Worm (Caenorhabditis elegans) whole organism, L2 larva: ENCODE data around the gene asp-18.

Experiments
- C34F6.9 ChIP-seq: fragments of 150-350 bp; optimal IDR thresholded peaks from 2 replicates; lab custom pipeline; 2014; ENCODE audit warnings: missing biosample characterization, missing genetic modification characterization
- F13H6.1 ChIP-seq: sonication (generic microtip); optimal IDR thresholded peaks from 2 replicates; lab custom pipeline; 2016; ENCODE audit warnings: missing genetic modification characterization, missing compliant biosample characterization
- R02D3.7 ChIP-seq: fragments of 150-350 bp; optimal IDR thresholded peaks from 2 replicates; lab custom pipeline; 2014; ENCODE audit warnings: missing biosample characterization, missing genetic modification characterization
- ZK546.5 ChIP-seq: sonication (generic microtip); optimal IDR thresholded peaks from 2 replicates; lab custom pipeline; 2017; ENCODE audit warnings: missing biosample characterization, missing genetic modification characterization
- alr-1 ChIP-seq: fragments of 150-350 bp; optimal IDR thresholded peaks from 2 replicates; lab custom pipeline; 2014; ENCODE audit warnings: missing biosample characterization, missing genetic modification characterization
- aly-2 ChIP-seq: fragments of 150-350 bp; optimal IDR thresholded peaks from 2 replicates; lab custom pipeline; 2014; ENCODE audit warnings: missing biosample characterization, missing genetic modification characterization
- blmp-1 ChIP-seq: sonication (generic microtip); optimal IDR thresholded peaks from 2 replicates; lab custom pipeline; 2017; ENCODE audit warnings: missing genetic modification characterization, mild to moderate bottlenecking, missing compliant biosample characterization, antibody characterized with exemption, moderate library complexity; ENCODE audit not compliant: insufficient read depth
- ceh-16 ChIP-seq: fragments of 150-350 bp; optimal IDR thresholded peaks from 2 replicates; lab custom pipeline; 2014; ENCODE audit warnings: missing biosample characterization, missing genetic modification characterization
- ceh-82 ChIP-seq: fragments of 150-350 bp; optimal IDR thresholded peaks from 2 replicates; lab custom pipeline; 2014; ENCODE audit warnings: missing biosample characterization, missing genetic modification characterization
- dmd-4 ChIP-seq: sonication (generic microtip); optimal IDR thresholded peaks from 2 replicates; lab custom pipeline; 2017; ENCODE audit warnings: missing biosample characterization, missing genetic modification characterization
- egl-27 ChIP-seq: sonication (generic microtip); optimal IDR thresholded peaks from 3 replicates; lab custom pipeline; 2017; ENCODE audit warnings: missing biosample characterization, missing genetic modification reagents, missing genetic modification characterization
- elt-1 ChIP-seq: fragments of 150-350 bp; optimal IDR thresholded peaks from 2 replicates; lab custom pipeline; 2014; ENCODE audit warnings: missing biosample characterization, missing genetic modification characterization
- gmeb-1 ChIP-seq: fragments of 150-350 bp; optimal IDR thresholded peaks from 2 replicates; lab custom pipeline; 2014; ENCODE audit warnings: missing biosample characterization, missing genetic modification characterization
- lin-11 ChIP-seq: fragments of 150-350 bp; sonication (generic microtip); optimal IDR thresholded peaks from 2 replicates; lab custom pipeline; 2014; ENCODE audit warnings: missing biosample characterization, missing genetic modification characterization, inconsistent platforms, mixed read lengths
- lin-13 ChIP-seq: fragments of 150-350 bp; optimal IDR thresholded peaks from 2 replicates; lab custom pipeline; 2014; ENCODE audit warnings: missing biosample characterization, missing genetic modification reagents, missing genetic modification characterization
- mbf-1 ChIP-seq: sonication (generic microtip); optimal IDR thresholded peaks from 2 replicates; lab custom pipeline; 2017; ENCODE audit warnings: missing biosample characterization, missing genetic modification characterization
- mdl-1 ChIP-seq, 2 experiments: fragments of 150-350 bp in 1 of 2; sonication (generic microtip) in 1 of 2; optimal IDR thresholded peaks; 2 replicates each; lab custom pipeline; 2017; ENCODE audit warnings: missing biosample characterization in 2 of 2, missing genetic modification characterization in 2 of 2
- nhr-10 ChIP-seq: sonication (generic microtip); optimal IDR thresholded peaks from 2 replicates; lab custom pipeline; 2017; ENCODE audit warnings: missing biosample characterization, missing genetic modification characterization
- nhr-11 ChIP-seq: fragments of 150-350 bp; optimal IDR thresholded peaks from 2 replicates; lab custom pipeline; 2014; ENCODE audit warnings: missing biosample characterization, missing genetic modification characterization
- nhr-12 ChIP-seq: fragments of 150-350 bp; optimal IDR thresholded peaks from 2 replicates; lab custom pipeline; 2014; ENCODE audit warnings: missing biosample characterization, missing genetic modification characterization
- nhr-129 ChIP-seq: fragments of 150-350 bp; optimal IDR thresholded peaks from 2 replicates; lab custom pipeline; 2014; ENCODE audit warnings: missing biosample characterization, missing genetic modification characterization
- nhr-23 ChIP-seq: fragments of 150-350 bp; optimal IDR thresholded peaks from 2 replicates; lab custom pipeline; 2014; ENCODE audit warnings: missing biosample characterization, missing genetic modification reagents, missing genetic modification characterization
- nhr-237 ChIP-seq: fragments of 150-350 bp; optimal IDR thresholded peaks from 2 replicates; lab custom pipeline; 2014; ENCODE audit warnings: missing biosample characterization, missing genetic modification characterization
- nhr-25 ChIP-seq: fragments of 150-350 bp; sonication (generic microtip); optimal IDR thresholded peaks from 3 replicates; lab custom pipeline; 2014; ENCODE audit warnings: missing biosample characterization, missing genetic modification characterization
- nhr-77 ChIP-seq: fragments of 150-350 bp; optimal IDR thresholded peaks from 2 replicates; lab custom pipeline; 2014; ENCODE audit warnings: missing biosample characterization, missing genetic modification characterization
- peb-1 ChIP-seq: fragments of 150-350 bp; optimal IDR thresholded peaks from 2 replicates; lab custom pipeline; 2014; ENCODE audit warnings: missing biosample characterization, missing genetic modification characterization
- unc-39 ChIP-seq: fragments of 150-350 bp; optimal IDR thresholded peaks from 2 replicates; lab custom pipeline; 2014; ENCODE audit warnings: missing biosample characterization, missing genetic modification characterization
- unc-55 ChIP-seq: fragments of 150-350 bp; sonication (generic microtip); optimal IDR thresholded peaks from 3 replicates; lab custom pipeline; 2014; ENCODE audit warnings: missing biosample characterization, missing genetic modification reagents, missing genetic modification characterization
- unc-62 ChIP-seq: fragments of 150-350 bp; optimal IDR thresholded peaks from 2 replicates; lab custom pipeline; 2014; ENCODE audit warnings: missing biosample characterization, missing genetic modification reagents, missing genetic modification characterization
- ztf-1 ChIP-seq: fragments of 200-800 bp; sonication (Bioruptor generic); conservative IDR thresholded peaks from 2 replicates; pipeline ENCODE4 v1.3.6; 2022; ENCODE audit warnings: missing genetic modification characterization, missing compliant biosample characterization
- ztf-11 ChIP-seq: sonication (generic microtip); optimal IDR thresholded peaks from 2 replicates; lab custom pipeline; 2017; ENCODE audit warnings: missing biosample characterization, missing genetic modification characterization
- ztf-4 ChIP-seq: fragments of 150-350 bp; optimal IDR thresholded peaks from 2 replicates; lab custom pipeline; 2014; ENCODE audit warnings: missing biosample characterization, missing genetic modification characterization

asp-18 gene

ce11 chrV:18753036-18753435 is 21.6 kb upstream of the asp-18 start, which contains the start of gene F11D11.6:
F11D11.6 (minus strand) TSS chrV:18753136.
- no peak for TF ChIP-seq elt-1 (tag; lab: Kevin White, UChicago)
- no peak for TF ChIP-seq R02D3.7 (tag; lab: Kevin White, UChicago)
- TF ChIP-seq nhr-129 (tag; lab: Kevin White, UChicago), result no peak
- no peak for TF ChIP-seq unc-55 (GFP tag; lab: Kevin White, UChicago)
- TF ChIP-seq alr-1 (tag; lab: Kevin White, UChicago), result no peak
- TF ChIP-seq ztf-4 (tag; lab: Kevin White, UChicago), result no peak

DNA sequence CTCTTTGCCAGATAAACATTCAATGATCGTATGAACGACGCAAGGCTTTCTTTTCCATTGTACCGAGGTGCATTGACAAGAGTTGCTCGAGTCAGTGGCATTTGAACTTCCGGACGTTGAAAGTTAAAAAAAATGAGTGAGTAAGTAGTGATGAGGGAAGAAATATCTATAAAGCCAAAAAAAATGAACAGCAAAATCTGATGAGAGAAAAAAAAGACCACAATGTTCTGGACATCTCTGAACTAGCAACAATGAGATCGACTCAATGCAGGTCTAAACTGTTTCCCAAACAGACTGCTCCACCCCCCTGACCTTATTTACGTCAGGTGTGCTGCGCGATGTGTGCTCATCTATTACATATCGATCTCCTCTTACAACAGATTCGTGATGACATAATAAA is 19.0 kb upstream of the asp-18 start, which contains the start of the genes F11D11.21 and F11D11.12:
Gene F11D11.21 (minus strand): TSS at position 101 of the 400 bp plus-strand sequence.
Gene F11D11.12 (minus strand): TSS at position 238 of the 400 bp plus-strand sequence.
- no peak for TF ChIP-seq F13H6.1 (tag; lab: Kevin White, UChicago)
- TF ChIP-seq ztf-11 (tag; lab: Kevin White, UChicago), result no peak
- TF ChIP-seq nhr-10 (tag; lab: Kevin White, UChicago), result no peak
- TF ChIP-seq peb-1 (tag; lab: Kevin White, UChicago), result no peak
- TF ChIP-seq unc-62 (GFP tag; lab: Kevin White, UChicago), result no peak
- TF ChIP-seq ceh-16 (tag; lab: Kevin White, UChicago), result no peak
- no peak for TF ChIP-seq gmeb-1 (tag; lab: Kevin White, UChicago)
- no peak for TF ChIP-seq blmp-1
- TF ChIP-seq R02D3.7 (tag; lab: Kevin White, UChicago), result no peak

- TF ChIP-seq R02D3.7 (tag; lab: Kevin White, UChicago) (no peak), mdl-1 (tag; optimal IDR thresholded peaks at IDR 0.05; lab: Kevin White, UChicago) (no peak), nhr-23 (tag; lab: Kevin White, UChicago) (no peak), lin-13 (GFP tag; lab: Kevin White, UChicago) (no peak), mbf-1 (tag; lab: Kevin White, UChicago) (no peak), ceh-82 (tag; lab: Kevin White, UChicago) (no peak), ztf-4 (tag; lab: Kevin White, UChicago) (no peak), ztf-1 (GFP tag; lab: Robert Waterston, UW) (no peak), aly-2 (tag; lab: Kevin White, UChicago) (no peak), nhr-12 (tag; lab: Kevin White, UChicago) (no peak), nhr-237 (no peak), dmd-4 (tag; lab: Kevin White, UChicago) (no peak), elt-1 (tag; lab: Kevin White, UChicago) (no peak)
- TF ChIP-seq, all 48 proteins: peak for 0
Measured at ce11 chrV:18748726-18749125, 17.2 kb upstream of the asp-18 start, which contains the start of gene clec-252. clec-252 (minus strand) TSS chrV:18748826.

ce11 chrV:18746937-18747660 is 15.6 kb upstream of the asp-18 start, which contains the start of gene clec-251:
clec-251 (minus strand) TSS chrV:18746987.
- TF ChIP-seq unc-55 (GFP tag; lab: Kevin White, UChicago) (no peak), gmeb-1 (tag; lab: Kevin White, UChicago) (no peak), nhr-10 (tag; lab: Kevin White, UChicago) (no peak), nhr-25 (tag; lab: Kevin White, UChicago) (no peak), unc-39 (tag; lab: Kevin White, UChicago) (no peak), ZK546.5 (tag; lab: Kevin White, UChicago) (no peak), ceh-16 (tag; lab: Kevin White, UChicago) (no peak), aly-2 (tag; lab: Kevin White, UChicago) (no peak)
- TF ChIP-seq, all 48 proteins: peak for 0

DNA sequence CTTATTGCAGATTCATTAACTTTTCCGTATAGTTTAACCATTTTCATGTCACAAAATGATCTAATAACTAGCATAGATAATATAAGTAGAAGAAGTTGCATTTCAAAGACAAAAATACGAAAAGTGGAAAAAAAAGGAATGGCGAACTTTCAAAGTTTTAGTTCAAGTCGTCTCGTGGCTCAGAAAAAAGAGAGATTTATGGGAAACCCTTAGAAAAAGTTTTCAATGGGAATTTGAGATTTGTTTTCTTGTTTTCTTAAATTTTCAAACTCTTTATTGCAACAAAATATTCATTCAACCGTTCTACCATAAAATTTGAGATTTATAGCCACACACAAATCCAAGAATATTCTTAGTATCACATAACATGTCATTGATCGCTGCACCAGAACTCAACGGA is 10.6 kb upstream of the asp-18 start, which contains the start of gene clec-250:
Gene clec-250 (minus strand): TSS at position 101 of the 400 bp plus-strand sequence.
- TF ChIP-seq blmp-1, result no peak
- TF ChIP-seq nhr-237, result no peak

DNA sequence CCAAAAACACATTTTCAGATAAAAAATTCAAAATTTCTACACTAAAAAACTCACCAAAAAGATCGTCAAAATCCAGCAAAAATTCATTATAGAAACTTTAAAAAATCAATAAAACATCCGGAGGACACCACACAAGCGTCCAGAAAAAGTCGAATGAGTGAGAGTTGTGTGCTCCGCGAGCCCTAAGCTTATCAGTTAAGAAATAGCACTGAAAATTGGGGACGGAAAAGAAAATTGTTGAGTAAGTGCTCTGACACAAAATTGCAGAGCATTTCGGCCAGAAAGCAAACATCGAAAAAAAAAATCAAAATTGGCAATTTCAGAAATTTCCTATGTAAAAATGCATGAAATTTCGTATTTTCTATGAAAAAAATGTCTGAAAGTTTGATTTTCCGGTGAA is 6.2 kb upstream of the asp-18 start:
- TF ChIP-seq unc-55 (GFP tag; lab: Kevin White, UChicago) (no peak), lin-11 (tag; lab: Kevin White, UChicago) (no peak), nhr-11 (tag; lab: Kevin White, UChicago) (no peak), nhr-129 (tag; lab: Kevin White, UChicago) (no peak), blmp-1 (no peak), C34F6.9 (no peak), nhr-77 (no peak), egl-27 (tag; lab: Kevin White, UChicago) (no peak), ztf-1 (GFP tag; lab: Robert Waterston, UW) (no peak), nhr-237 (no peak)
